Worm (Caenorhabditis elegans) whole organism, L2 larva: ENCODE results near the gene spp-22.

Source experiments
- F13H6.1 ChIP-seq: sonication (generic microtip); optimal IDR thresholded peaks from 2 replicates; lab custom pipeline; 2016; ENCODE audit warnings: missing genetic modification characterization, missing compliant biosample characterization
- ama-1 ChIP-seq: fragments of 150-350 bp; optimal IDR thresholded peaks from 2 replicates; lab custom pipeline; 2018; ENCODE audit warnings: inconsistent platforms
- nhr-10 ChIP-seq: sonication (generic microtip); optimal IDR thresholded peaks from 2 replicates; lab custom pipeline; 2017; ENCODE audit warnings: missing biosample characterization, missing genetic modification characterization
- unc-39 ChIP-seq: fragments of 150-350 bp; optimal IDR thresholded peaks from 2 replicates; lab custom pipeline; 2014; ENCODE audit warnings: missing biosample characterization, missing genetic modification characterization

DNA sequence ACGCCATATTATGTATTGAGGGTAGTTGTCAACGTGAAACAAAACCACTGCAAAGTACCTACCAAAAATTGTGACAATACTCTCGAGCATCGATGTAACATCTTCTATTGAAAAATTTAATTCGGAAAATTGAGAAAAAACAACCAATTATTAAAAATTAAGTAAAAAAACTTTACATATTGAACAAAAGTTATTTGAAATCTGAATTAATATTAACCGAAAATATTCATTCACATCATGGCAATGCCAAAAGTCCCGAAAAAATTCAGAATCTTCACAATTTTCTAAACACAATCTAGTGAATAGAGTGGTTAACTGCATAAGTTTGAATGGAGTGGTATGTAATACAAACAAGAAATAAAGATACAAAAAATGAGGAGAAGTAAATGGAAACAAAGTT lies 27.1 kb downstream of the spp-22 start, which contains the start of gene F46H5.3:
- TF ChIP-seq nhr-10 (tag; lab: Kevin White, UChicago) (no peak), F13H6.1 (no peak), unc-39 (tag; lab: Kevin White, UChicago) (no peak), ama-1 (lab: Kevin White, UChicago) (no peak)
